Fruit fly (Drosophila melanogaster): Measurements from ENCODE around the gene CG13606.

Gene CG13606

DNA sequence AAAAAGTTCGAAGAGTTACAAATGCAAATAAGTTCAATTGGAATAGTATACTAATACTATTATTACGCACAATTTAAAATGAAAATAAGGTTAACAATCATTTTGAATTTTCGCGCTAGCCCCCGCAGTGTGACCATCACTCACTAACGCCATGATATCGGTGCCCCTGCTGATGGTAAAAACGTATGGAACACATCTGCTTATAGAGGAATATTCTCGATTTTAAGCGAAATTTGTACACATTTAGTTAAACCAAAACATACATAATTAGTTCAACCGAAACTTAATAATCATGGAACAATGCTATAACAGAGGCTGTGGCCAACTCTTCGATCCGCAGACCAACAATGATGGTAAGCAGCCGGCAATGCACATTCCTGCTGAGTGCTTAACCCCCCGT is 13.8 kb downstream of the CG13606 start, which contains the start of gene mora (continued):
- TF ChIP-seq CG16863 (GFP tag; optimal IDR thresholded peaks at IDR 0.05): no peak
- TF ChIP-seq HLH4C (GFP tag; IDR thresholded peaks at IDR 0.05; ENCODE audit: partially characterized antibody): no peak
- no peak for TF ChIP-seq Jarid2 (GFP tag; optimal IDR thresholded peaks at IDR 0.05)
- TF ChIP-seq CG6654 (GFP tag; optimal IDR thresholded peaks at IDR 0.05): no peak
- TF ChIP-seq danr (GFP tag; IDR thresholded peaks at IDR 0.05): no peak
- TF ChIP-seq her (GFP tag; optimal IDR thresholded peaks at IDR 0.05): no peak
- peak; percentile 78 for TF ChIP-seq MESR4 (GFP tag; optimal IDR thresholded peaks at IDR 0.05)
- no peak for TF ChIP-seq h (optimal IDR thresholded peaks at IDR 0.05)
- TF ChIP-seq Dll (GFP tag; IDR thresholded peaks at IDR 0.05; ENCODE audit: partially characterized antibody): 0 out of 4 replicates have a peak, but pooled peaks have one; percentile 29
- TF ChIP-seq gfzf (GFP tag; optimal IDR thresholded peaks at IDR 0.05): peak; percentile 88
- no peak for TF ChIP-seq CG16815 (GFP tag; optimal IDR thresholded peaks at IDR 0.05)
- no peak for TF ChIP-seq cad (GFP tag; optimal IDR thresholded peaks at IDR 0.05)
- no peak for TF ChIP-seq fru (optimal IDR thresholded peaks at IDR 0.05)
- TF ChIP-seq Myb (GFP tag; optimal IDR thresholded peaks at IDR 0.05): no peak
- peak; percentile 72 for TF ChIP-seq YL-1 (GFP tag; optimal IDR thresholded peaks at IDR 0.05)
- TF ChIP-seq Blimp-1 (GFP tag; optimal IDR thresholded peaks at IDR 0.05): no peak
- TF ChIP-seq ewg (GFP tag; optimal IDR thresholded peaks at IDR 0.05): no peak
- TF ChIP-seq CG3995 (GFP tag; optimal IDR thresholded peaks at IDR 0.05): peak; percentile 38
- TF ChIP-seq stwl (tag; optimal IDR thresholded peaks at IDR 0.05): peak; percentile 39
- TF ChIP-seq MBD-R2 (GFP tag; IDR thresholded peaks at IDR 0.05): peak; percentile 36; the same call in 1 of the 2 replicates
- TF ChIP-seq Abd-B (GFP tag; optimal IDR thresholded peaks at IDR 0.05): no peak
- no peak for TF ChIP-seq CG12942 (GFP tag; optimal IDR thresholded peaks at IDR 0.05)
- TF ChIP-seq CG11504 (tag; optimal IDR thresholded peaks at IDR 0.05): no peak
- TF ChIP-seq CG13287 (GFP tag; IDR thresholded peaks at IDR 0.05; ENCODE audit: partially characterized antibody): peak; percentile 49
- peak; percentile 80 for TF ChIP-seq twi (tag; optimal IDR thresholded peaks at IDR 0.05)
- no peak for TF ChIP-seq CG11695 (GFP tag; IDR thresholded peaks at IDR 0.05)
- TF ChIP-seq zen2 (GFP tag; IDR thresholded peaks at IDR 0.05; ENCODE audit: partially characterized antibody): no peak
- TF ChIP-seq CG6813 (GFP tag; optimal IDR thresholded peaks at IDR 0.05): no peak
- no peak for TF ChIP-seq ash1 (GFP tag; optimal IDR thresholded peaks at IDR 0.05)
- TF ChIP-seq Mes4 (GFP tag; optimal IDR thresholded peaks at IDR 0.05): no peak
- TF ChIP-seq Nf-YA (GFP tag; IDR thresholded peaks at IDR 0.05): no peak
- TF ChIP-seq Scr (GFP tag; IDR thresholded peaks at IDR 0.05; ENCODE audit: partially characterized antibody): 0 out of 2 replicates have a peak, but pooled peaks have one; percentile 28
- no peak for TF ChIP-seq CG2129 (GFP tag; IDR thresholded peaks at IDR 0.05; ENCODE audit: partially characterized antibody)
- TF ChIP-seq pan (optimal IDR thresholded peaks at IDR 0.05): no peak
- TF ChIP-seq pan (GFP tag; optimal IDR thresholded peaks at IDR 0.05 in 1 of 2, IDR thresholded peaks at IDR 0.05 in 1 of 2): no peak
- no peak for TF ChIP-seq tll (GFP tag; optimal IDR thresholded peaks at IDR 0.05)
- TF ChIP-seq chinmo (GFP tag; IDR thresholded peaks at IDR 0.05; ENCODE audit: partially characterized antibody): no peak
- no peak for TF ChIP-seq Pdp1 (GFP tag; optimal IDR thresholded peaks at IDR 0.05)
- TF ChIP-seq CoRest (tag; optimal IDR thresholded peaks at IDR 0.05): no peak
- no peak for TF ChIP-seq aop (GFP tag; IDR thresholded peaks at IDR 0.05)
- TF ChIP-seq ERR (GFP tag; optimal IDR thresholded peaks at IDR 0.05): no peak
- no peak for TF ChIP-seq HLHmδ (GFP tag; optimal IDR thresholded peaks at IDR 0.05)
- peak; percentile 13; the same call in 1 of the 2 replicates for TF ChIP-seq amos (GFP tag; IDR thresholded peaks at IDR 0.05; ENCODE audit: partially characterized antibody)
- peak; percentile 47 for TF ChIP-seq BEAF-32 (GFP tag; optimal IDR thresholded peaks at IDR 0.05)
- TF ChIP-seq Sry-δ (GFP tag; optimal IDR thresholded peaks at IDR 0.05): peak; percentile 12

All from whole organism, embryonic.